Fruit fly (Drosophila melanogaster): ENCODE data around the gene Eph.

Gene Eph

dm6 chr4:625898-626644 is 15.6 kb downstream of the Eph start, which contains the start of gene mav:
mav (minus strand) TSS chr4:626031.
- no peak for TF ChIP-seq dac (GFP tag; optimal IDR thresholded peaks at IDR 0.05)
- TF ChIP-seq fd59A (GFP tag; optimal IDR thresholded peaks at IDR 0.05): no peak
- no peak for TF ChIP-seq CG8119 (GFP tag; IDR thresholded peaks at IDR 0.05)
- peak; percentile 51 for TF ChIP-seq CG6808 (GFP tag; optimal IDR thresholded peaks at IDR 0.05)
- peak; percentile 16 for TF ChIP-seq vri (GFP tag; optimal IDR thresholded peaks at IDR 0.05)
- no peak for TF ChIP-seq CG6163 (GFP tag; IDR thresholded peaks at IDR 0.05)
- no peak for TF ChIP-seq CG11762 (GFP tag; optimal IDR thresholded peaks at IDR 0.05; ENCODE audit: insufficient read depth)
- no peak for TF ChIP-seq CG10669 (GFP tag; optimal IDR thresholded peaks at IDR 0.05)
- TF ChIP-seq CG6792 (GFP tag; optimal IDR thresholded peaks at IDR 0.05): no peak
- no peak for TF ChIP-seq CG11294 (GFP tag; IDR thresholded peaks at IDR 0.05)
- TF ChIP-seq CG3032 (tag; optimal IDR thresholded peaks at IDR 0.05): no peak
- no peak for TF ChIP-seq CG7368 (GFP tag; optimal IDR thresholded peaks at IDR 0.05)
- TF ChIP-seq CG32006 (GFP tag; optimal IDR thresholded peaks at IDR 0.05): no peak
- TF ChIP-seq Hr4 (GFP tag; optimal IDR thresholded peaks at IDR 0.05): no peak
- no peak for TF ChIP-seq CG34406 (GFP tag; optimal IDR thresholded peaks at IDR 0.05)
- no peak for TF ChIP-seq fkh (GFP tag; optimal IDR thresholded peaks at IDR 0.05)
- no peak for TF ChIP-seq Met (GFP tag; optimal IDR thresholded peaks at IDR 0.05)
- TF ChIP-seq Eip78C (GFP tag): peak; percentile 51
- peak; percentile 29 for TF ChIP-seq Sox102F (GFP tag; optimal IDR thresholded peaks at IDR 0.05)
- TF ChIP-seq CG16779 (tag; optimal IDR thresholded peaks at IDR 0.05): no peak
- TF ChIP-seq OdsH (GFP tag; optimal IDR thresholded peaks at IDR 0.05): no peak
- no peak for TF ChIP-seq Sox15 (GFP tag; optimal IDR thresholded peaks at IDR 0.05)
- TF ChIP-seq Hr39 (GFP tag; optimal IDR thresholded peaks at IDR 0.05): no peak
- no peak for TF ChIP-seq CG1621 (tag; optimal IDR thresholded peaks at IDR 0.05)
- TF ChIP-seq Ets21C (GFP tag; optimal IDR thresholded peaks at IDR 0.05): no peak
- peak; percentile 72 for TF ChIP-seq CG6854 (GFP tag; optimal IDR thresholded peaks at IDR 0.05)

- no peak for TF ChIP-seq Sox15 (GFP tag; optimal IDR thresholded peaks at IDR 0.05)
- TF ChIP-seq Eip75B (GFP tag; optimal IDR thresholded peaks at IDR 0.05): no peak
- TF ChIP-seq CG6854 (GFP tag; optimal IDR thresholded peaks at IDR 0.05): no peak
- no peak for TF ChIP-seq dsx (GFP tag; optimal IDR thresholded peaks at IDR 0.05; ENCODE audit: poor library complexity, severe bottlenecking)
- no peak for TF ChIP-seq Sox102F (GFP tag; optimal IDR thresholded peaks at IDR 0.05)
- no peak for TF ChIP-seq eg (GFP tag; IDR thresholded peaks at IDR 0.05)
- no peak for TF ChIP-seq CG11762 (GFP tag; optimal IDR thresholded peaks at IDR 0.05; ENCODE audit: insufficient read depth)
- TF ChIP-seq CG11902 (GFP tag; optimal IDR thresholded peaks at IDR 0.05): no peak
- no peak for TF ChIP-seq vri (GFP tag; optimal IDR thresholded peaks at IDR 0.05)
- TF ChIP-seq net (GFP tag; optimal IDR thresholded peaks at IDR 0.05): no peak
- no peak for TF ChIP-seq topi (GFP tag; optimal IDR thresholded peaks at IDR 0.05)
- no peak for TF ChIP-seq CG1621 (tag; optimal IDR thresholded peaks at IDR 0.05)
- no peak for TF ChIP-seq Hr38 (GFP tag; optimal IDR thresholded peaks at IDR 0.05)
- TF ChIP-seq ss (GFP tag; optimal IDR thresholded peaks at IDR 0.05): no peak
- no peak for TF ChIP-seq CG7368 (GFP tag; optimal IDR thresholded peaks at IDR 0.05)
- no peak for TF ChIP-seq dac (GFP tag; optimal IDR thresholded peaks at IDR 0.05)
- no peak for TF ChIP-seq spab (GFP tag; optimal IDR thresholded peaks at IDR 0.05)
- TF ChIP-seq CG6808 (GFP tag; optimal IDR thresholded peaks at IDR 0.05): no peak
- TF ChIP-seq fd85E (GFP tag; optimal IDR thresholded peaks at IDR 0.05): no peak
These were observed 18.9 kb downstream of the Eph start, which contains the start of gene Gat for dm6 chr4:629391-629790. Gat (plus strand) TSS chr4:629691.

dm6 chr4:646414-647016 is 36.0 kb downstream of the Eph start, which contains the start of gene Ekar:
Ekar (minus strand) TSS chr4:646556.
- TF ChIP-seq CG11762 (GFP tag; optimal IDR thresholded peaks at IDR 0.05; ENCODE audit: insufficient read depth) (no peak), CG8319 (GFP tag; optimal IDR thresholded peaks at IDR 0.05) (no peak), CG15336 (GFP tag; IDR thresholded peaks at IDR 0.05) (no peak), achi (GFP tag; optimal IDR thresholded peaks at IDR 0.05) (no peak), CG10669 (GFP tag; optimal IDR thresholded peaks at IDR 0.05) (no peak), Hr38 (GFP tag; optimal IDR thresholded peaks at IDR 0.05) (no peak), CG8632 (GFP tag; optimal IDR thresholded peaks at IDR 0.05) (no peak), CG4318 (GFP tag; optimal IDR thresholded peaks at IDR 0.05) (no peak)
